Worm (Caenorhabditis elegans) whole organism, late embryonic: ENCODE results near the gene T10B5.7.

Source experiments
- C08G9.2 ChIP-seq: sonication (generic microtip); optimal IDR thresholded peaks from 2 replicates; lab custom pipeline; 2016; ENCODE audit warnings: mild to moderate bottlenecking, missing genetic modification characterization, moderate library complexity, missing compliant biosample characterization
- C38D4.7 ChIP-seq: fragments of 200-800 bp; sonication (Bioruptor generic); optimal IDR thresholded peaks from 2 replicates; lab custom pipeline; 2018; ENCODE audit warnings: mild to moderate bottlenecking, missing genetic modification characterization, moderate library complexity, missing compliant biosample characterization
- F13H6.1 ChIP-seq: sonication (generic microtip); optimal IDR thresholded peaks from 2 replicates; lab custom pipeline; 2016; ENCODE audit warnings: missing genetic modification characterization, missing compliant biosample characterization
- K09A11.1 ChIP-seq: sonication (generic microtip); optimal IDR thresholded peaks from 2 replicates; lab custom pipeline; 2017; ENCODE audit warnings: antibody characterized with exemption, mild to moderate bottlenecking, missing genetic modification characterization, missing compliant biosample characterization; ENCODE audit not compliant: insufficient read depth
- T23F11.4 ChIP-seq: fragments of 200-800 bp; sonication (Bioruptor generic); optimal IDR thresholded peaks from 2 replicates; lab custom pipeline; 2018; ENCODE audit warnings: mild to moderate bottlenecking, missing genetic modification characterization, missing compliant biosample characterization
- Y22D7AL.16 ChIP-seq: sonication (generic microtip); optimal IDR thresholded peaks from 2 replicates; lab custom pipeline; 2016; ENCODE audit warnings: missing genetic modification characterization, missing compliant biosample characterization
- ahr-1 ChIP-seq: sonication (generic microtip); optimal IDR thresholded peaks from 2 replicates; lab custom pipeline; 2016; ENCODE audit warnings: missing genetic modification characterization, missing compliant biosample characterization
- ama-1 ChIP-seq: fragments of 150-350 bp; optimal IDR thresholded peaks from 2 replicates; lab custom pipeline; 2014
- ceh-18 ChIP-seq: sonication (generic microtip); optimal IDR thresholded peaks from 2 replicates; lab custom pipeline; 2016; ENCODE audit warnings: missing genetic modification characterization, missing compliant biosample characterization
- ceh-2 ChIP-seq: sonication (generic microtip); optimal IDR thresholded peaks from 2 replicates; lab custom pipeline; 2016; ENCODE audit warnings: missing genotype, missing genetic modification characterization, missing compliant biosample characterization
- ceh-22 ChIP-seq: sonication (generic microtip); optimal IDR thresholded peaks from 2 replicates; lab custom pipeline; 2017; ENCODE audit warnings: missing biosample characterization, missing genetic modification characterization
- ceh-30 ChIP-seq: fragments of 150-350 bp; optimal IDR thresholded peaks from 2 replicates; lab custom pipeline; 2014; ENCODE audit warnings: missing biosample characterization, missing genetic modification characterization
- ceh-34 ChIP-seq: sonication (generic microtip); optimal IDR thresholded peaks from 2 replicates; lab custom pipeline; 2016; ENCODE audit warnings: mild to moderate bottlenecking, missing genetic modification characterization, missing compliant biosample characterization
- ceh-45 ChIP-seq: fragments of 200-800 bp; sonication (Bioruptor generic); IDR thresholded peaks from 2 replicates; pipeline ENCODE4 v1.3.6; 2022; ENCODE audit warnings: missing genetic modification reagents, missing genetic modification characterization, missing compliant biosample characterization
- ceh-48 ChIP-seq: sonication (generic microtip); optimal IDR thresholded peaks from 2 replicates; lab custom pipeline; 2016; ENCODE audit warnings: missing genetic modification characterization, inconsistent platforms, missing compliant biosample characterization
- ceh-6 ChIP-seq: fragments of 200-800 bp; sonication (Bioruptor generic); optimal IDR thresholded peaks from 2 replicates; lab custom pipeline; 2018; ENCODE audit warnings: mild to moderate bottlenecking, missing genetic modification characterization, missing compliant biosample characterization
- ceh-9 ChIP-seq: sonication (generic microtip); optimal IDR thresholded peaks from 2 replicates; lab custom pipeline; 2016; ENCODE audit warnings: mild to moderate bottlenecking, missing genetic modification characterization, inconsistent platforms, missing compliant biosample characterization
- che-1 ChIP-seq: sonication (generic microtip); optimal IDR thresholded peaks from 2 replicates; lab custom pipeline; 2016; ENCODE audit warnings: mild to moderate bottlenecking, missing genetic modification characterization, missing compliant biosample characterization
- dmd-4 ChIP-seq: sonication (generic microtip); optimal IDR thresholded peaks from 2 replicates; lab custom pipeline; 2016; ENCODE audit warnings: borderline replicate concordance, missing genetic modification characterization, missing compliant biosample characterization
- dve-1 ChIP-seq: sonication (generic microtip); optimal IDR thresholded peaks from 2 replicates; lab custom pipeline; 2017; ENCODE audit warnings: antibody characterized with exemption, mild to moderate bottlenecking, missing genetic modification characterization, missing compliant biosample characterization
- ets-4 ChIP-seq: sonication (generic microtip); optimal IDR thresholded peaks from 2 replicates; lab custom pipeline; 2016; ENCODE audit warnings: missing genetic modification characterization, missing compliant biosample characterization
- eyg-1 ChIP-seq: sonication (generic microtip); optimal IDR thresholded peaks from 2 replicates; lab custom pipeline; 2016; ENCODE audit warnings: missing genotype, missing genetic modification characterization, missing compliant biosample characterization
- fkh-10 ChIP-seq: fragments of 150-350 bp; optimal IDR thresholded peaks from 2 replicates; lab custom pipeline; 2014; ENCODE audit warnings: missing biosample characterization, missing genetic modification reagents, missing genetic modification characterization
- hlh-13 ChIP-seq: fragments of 200-800 bp; sonication (Bioruptor generic); optimal IDR thresholded peaks from 2 replicates; lab custom pipeline; 2018; ENCODE audit warnings: mild to moderate bottlenecking, missing genetic modification characterization, missing compliant biosample characterization
- hlh-15 ChIP-seq: sonication (generic microtip); optimal IDR thresholded peaks from 2 replicates; lab custom pipeline; 2016; ENCODE audit warnings: missing genetic modification characterization, missing compliant biosample characterization
- hlh-30 ChIP-seq: sonication (generic microtip); optimal IDR thresholded peaks from 2 replicates; lab custom pipeline; 2017; ENCODE audit warnings: antibody characterized with exemption, missing genetic modification characterization, missing compliant biosample characterization; ENCODE audit not compliant: insufficient read depth
- hlh-6 ChIP-seq: sonication (generic microtip); optimal IDR thresholded peaks from 2 replicates; lab custom pipeline; 2016; ENCODE audit warnings: missing genotype, missing genetic modification characterization, missing compliant biosample characterization
- hlh-8 ChIP-seq: sonication (generic microtip); optimal IDR thresholded peaks from 2 replicates; lab custom pipeline; 2016; ENCODE audit warnings: missing genotype, missing genetic modification characterization, missing compliant biosample characterization
- lin-11 ChIP-seq: fragments of 200-800 bp; sonication (Bioruptor generic); optimal IDR thresholded peaks from 2 replicates; lab custom pipeline; 2018; ENCODE audit warnings: mild to moderate bottlenecking, missing genetic modification characterization, missing compliant biosample characterization
- madf-2 ChIP-seq: sonication (generic microtip); optimal IDR thresholded peaks from 2 replicates; lab custom pipeline; 2017; ENCODE audit warnings: missing genetic modification characterization, missing compliant biosample characterization
- nfya-1 ChIP-seq: sonication (generic microtip); optimal IDR thresholded peaks from 2 replicates; lab custom pipeline; 2017; ENCODE audit warnings: missing genetic modification characterization, mild to moderate bottlenecking, missing compliant biosample characterization, antibody characterized with exemption, moderate library complexity
- nhr-232 ChIP-seq: sonication (generic microtip); optimal IDR thresholded peaks from 2 replicates; lab custom pipeline; 2016; ENCODE audit warnings: missing genetic modification characterization, missing compliant biosample characterization
- odd-2 ChIP-seq: sonication (generic microtip); optimal IDR thresholded peaks from 2 replicates; lab custom pipeline; 2017; ENCODE audit warnings: antibody characterized with exemption, mild to moderate bottlenecking, missing genetic modification characterization, missing compliant biosample characterization
- pag-3 ChIP-seq: sonication (generic microtip); optimal IDR thresholded peaks from 2 replicates; lab custom pipeline; 2016; ENCODE audit warnings: missing compliant biosample characterization, missing genetic modification characterization, borderline replicate concordance
- pat-9 ChIP-seq: fragments of 200-800 bp; sonication (Bioruptor generic); optimal IDR thresholded peaks from 2 replicates; lab custom pipeline; 2018; ENCODE audit warnings: mild to moderate bottlenecking, missing genetic modification characterization, moderate library complexity, missing compliant biosample characterization
- pax-1 ChIP-seq: fragments of 150-350 bp; optimal IDR thresholded peaks from 2 replicates; lab custom pipeline; 2014; ENCODE audit warnings: missing biosample characterization, missing genetic modification characterization
- pha-2 ChIP-seq: sonication (generic microtip); optimal IDR thresholded peaks from 2 replicates; lab custom pipeline; 2017; ENCODE audit warnings: mild to moderate bottlenecking, missing genetic modification characterization, missing compliant biosample characterization
- pha-4 ChIP-seq: fragments of 150-350 bp; optimal IDR thresholded peaks from 2 replicates; lab custom pipeline; 2018; ENCODE audit warnings: missing biosample characterization, missing genetic modification reagents, missing genetic modification characterization
- pros-1 ChIP-seq: fragments of 150-350 bp; optimal IDR thresholded peaks from 2 replicates; lab custom pipeline; 2014; ENCODE audit warnings: missing biosample characterization, missing genetic modification reagents, missing genetic modification characterization
- rnt-1 ChIP-seq: sonication (generic microtip); optimal IDR thresholded peaks from 2 replicates; lab custom pipeline; 2016; ENCODE audit warnings: missing genetic modification characterization, missing compliant biosample characterization
- sdc-2 ChIP-seq: sonication (generic microtip); optimal IDR thresholded peaks from 2 replicates; lab custom pipeline; 2016; ENCODE audit warnings: missing genotype, missing genetic modification characterization, missing compliant biosample characterization
- sox-2 ChIP-seq: fragments of 200-800 bp; sonication (Bioruptor generic); IDR thresholded peaks from 2 replicates; pipeline ENCODE4 v1.3.6; 2022; ENCODE audit warnings: missing genetic modification reagents, missing genetic modification characterization, missing compliant biosample characterization
- syd-9 ChIP-seq: sonication (generic microtip); optimal IDR thresholded peaks from 2 replicates; lab custom pipeline; 2016; ENCODE audit warnings: mild to moderate bottlenecking, missing genetic modification characterization, moderate library complexity, missing compliant biosample characterization
- tbx-2 ChIP-seq: sonication (generic microtip); optimal IDR thresholded peaks from 2 replicates; lab custom pipeline; 2016; ENCODE audit warnings: missing genetic modification characterization, missing compliant biosample characterization
- tbx-7 ChIP-seq: sonication (generic microtip); optimal IDR thresholded peaks from 2 replicates; lab custom pipeline; 2016; ENCODE audit warnings: missing genotype, missing genetic modification characterization, missing compliant biosample characterization
- ttx-3 ChIP-seq: sonication (generic microtip); optimal IDR thresholded peaks from 2 replicates; lab custom pipeline; 2016; ENCODE audit warnings: missing genetic modification reagents, missing genetic modification characterization, missing compliant biosample characterization
- unc-42 ChIP-seq: sonication (generic microtip); optimal IDR thresholded peaks from 2 replicates; lab custom pipeline; 2016; ENCODE audit warnings: missing genotype, missing genetic modification characterization, missing compliant biosample characterization
- unc-55 ChIP-seq: sonication (generic microtip); optimal IDR thresholded peaks from 2 replicates; lab custom pipeline; 2017; ENCODE audit warnings: missing biosample characterization, missing genetic modification reagents, missing genetic modification characterization
- unc-86 ChIP-seq: sonication (generic microtip); optimal IDR thresholded peaks from 2 replicates; lab custom pipeline; 2016; ENCODE audit warnings: missing genetic modification characterization, missing compliant biosample characterization
- zip-5 ChIP-seq: sonication (generic microtip); optimal IDR thresholded peaks from 2 replicates; lab custom pipeline; 2016; ENCODE audit warnings: missing genetic modification characterization, missing compliant biosample characterization

Gene T10B5.7

ce11 chrV:1868025-1868424 lies 22.0 kb downstream of the T10B5.7 start:
- TF ChIP-seq ceh-9 (tag; lab: Kevin White, UChicago) (no peak), ceh-45 (GFP tag; lab: Robert Waterston, UW) (no peak), pros-1 (tag; lab: Kevin White, UChicago) (no peak), ceh-2 (no peak), nhr-232 (tag; lab: Kevin White, UChicago) (no peak), hlh-13 (GFP tag; lab: Kevin White, UChicago) (no peak), dmd-4 (tag; lab: Kevin White, UChicago) (no peak)

- TF ChIP-seq pag-3 (tag; lab: Kevin White, UChicago) (no peak), ceh-18 (tag; lab: Kevin White, UChicago) (peak; percentile 49), lin-11 (tag; lab: Kevin White, UChicago) (peak; percentile 40), nhr-232 (tag; lab: Kevin White, UChicago) (peak; percentile 4), pros-1 (tag; lab: Kevin White, UChicago) (no peak), K09A11.1 (tag; lab: Kevin White, UChicago) (no peak), hlh-30 (tag; lab: Kevin White, UChicago) (peak; percentile 47), ttx-3 (tag; lab: Kevin White, UChicago) (peak; percentile 31), pax-1 (tag; lab: Kevin White, UChicago) (peak; percentile 59), rnt-1 (tag; lab: Kevin White, UChicago) (peak; percentile 53), unc-86 (peak; percentile 67), odd-2 (no peak), sdc-2 (tag; lab: Kevin White, UChicago) (peak; percentile 30), hlh-6 (tag; lab: Kevin White, UChicago) (no peak), F13H6.1 (tag; lab: Kevin White, UChicago) (no peak), C08G9.2 (tag; lab: Kevin White, UChicago) (peak; percentile 51), Y22D7AL.16 (tag; lab: Kevin White, UChicago) (peak; percentile 62), ceh-30 (tag; lab: Kevin White, UChicago) (peak; percentile 67), tbx-2 (peak; percentile 54), eyg-1 (tag; lab: Kevin White, UChicago) (no peak), unc-42 (tag; lab: Kevin White, UChicago) (peak; percentile 80), ceh-48 (tag; lab: Kevin White, UChicago) (peak; percentile 68), pha-2 (tag; lab: Kevin White, UChicago) (peak; percentile 66), hlh-15 (tag; lab: Kevin White, UChicago) (no peak), ceh-34 (peak; percentile 68), ahr-1 (tag; lab: Kevin White, UChicago) (peak; percentile 12), che-1 (tag; lab: Kevin White, UChicago) (peak; percentile 38), syd-9 (tag; lab: Kevin White, UChicago) (peak; percentile 45), T23F11.4 (peak; percentile 27), hlh-8 (no peak), ceh-22 (no peak), zip-5 (tag; lab: Kevin White, UChicago) (no peak), sox-2 (GFP tag; lab: Robert Waterston, UW) (no peak), ceh-2 (peak; percentile 70), fkh-10 (GFP tag; lab: Kevin White, UChicago) (peak; percentile 49), pat-9 (tag; lab: Kevin White, UChicago) (peak; percentile 37), C38D4.7 (peak; percentile 31), pha-4 (tag; lab: Kevin White, UChicago) (no peak), ets-4 (tag; lab: Kevin White, UChicago) (peak; percentile 7), tbx-7 (tag; lab: Kevin White, UChicago) (no peak), unc-55 (peak; percentile 26), madf-2 (tag; lab: Kevin White, UChicago) (peak; percentile 53), ceh-6 (GFP tag; lab: Kevin White, UChicago) (no peak), dve-1 (tag; lab: Kevin White, UChicago) (peak; percentile 66), ama-1 (lab: Kevin White, UChicago) (no peak), nfya-1 (peak; percentile 83)
Measured at ce11 chrV:1868596-1869263, 22.7 kb downstream of the T10B5.7 start, which contains the start of gene knl-3. Gene knl-3, plus strand, starts transcription at chrV:1869213.
